Fruit fly (Drosophila melanogaster): ENCODE results near the gene CCT2.
A peak's percentile ranks its signal among the peaks of the same experiment; 100 is the strongest.

The CCT2 gene

DNA sequence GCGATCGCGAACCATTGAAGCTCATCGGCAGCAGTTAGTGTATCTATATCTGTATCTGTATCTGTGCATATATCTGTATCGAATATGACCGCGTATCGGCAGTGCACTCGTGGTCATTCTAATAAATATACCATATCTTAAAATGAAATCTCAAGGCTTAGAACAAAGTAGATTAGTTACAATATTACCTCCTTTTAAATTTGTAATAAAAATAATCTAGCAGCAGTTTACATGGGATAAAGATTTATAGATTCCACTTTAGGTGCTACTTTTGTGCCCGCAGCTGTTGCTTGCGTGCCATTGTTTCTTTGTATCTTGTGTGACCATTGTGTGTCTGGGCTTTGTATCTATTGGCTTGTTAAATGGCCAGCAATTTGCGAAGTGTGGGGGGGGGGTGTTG is 29.2 kb upstream of the CCT2 start (continued):
- TF ChIP-seq gsb-n (tag; optimal IDR thresholded peaks at IDR 0.05) (peak; percentile 55), sisA (GFP tag; IDR thresholded peaks at IDR 0.05) (peak; percentile 66), CG4617 (GFP tag; optimal IDR thresholded peaks at IDR 0.05; ENCODE audit: borderline replicate concordance) (peak; percentile 13), Atf3 (GFP tag; optimal IDR thresholded peaks at IDR 0.05) (peak; percentile 8), sob (GFP tag; IDR thresholded peaks at IDR 0.05) (peak; percentile 69), Dbx (GFP tag; IDR thresholded peaks at IDR 0.05) (no peak), kni (GFP tag; optimal IDR thresholded peaks at IDR 0.05) (no peak), tin (GFP tag; optimal IDR thresholded peaks at IDR 0.05) (peak; percentile 52), CG9215 (GFP tag; IDR thresholded peaks at IDR 0.05) (no peak), CG1602 (GFP tag; optimal IDR thresholded peaks at IDR 0.05) (peak; percentile 38), lola (GFP tag; optimal IDR thresholded peaks at IDR 0.05) (peak in 1 of 3 experiments; percentile 47), CG10366 (GFP tag; IDR thresholded peaks at IDR 0.05) (peak; percentile 81), chif (GFP tag; optimal IDR thresholded peaks at IDR 0.05) (peak; percentile 48 to 66), CG8765 (GFP tag; IDR thresholded peaks at IDR 0.05) (no peak), emc (GFP tag; optimal IDR thresholded peaks at IDR 0.05) (no peak), hkb (optimal IDR thresholded peaks at IDR 0.05) (no peak), hkb (GFP tag; IDR thresholded peaks at IDR 0.05) (peak; percentile 87), CG17359 (tag; optimal IDR thresholded peaks at IDR 0.05) (peak; percentile 87), CG3281 (GFP tag; optimal IDR thresholded peaks at IDR 0.05) (no peak), CG17186 (GFP tag; optimal IDR thresholded peaks at IDR 0.05) (no peak), CG12942 (GFP tag; optimal IDR thresholded peaks at IDR 0.05) (peak; percentile 55), CG10654 (GFP tag; optimal IDR thresholded peaks at IDR 0.05) (peak; percentile 58), CG6791 (GFP tag; IDR thresholded peaks at IDR 0.05; ENCODE audit: partially characterized antibody) (no peak), grau (tag; optimal IDR thresholded peaks at IDR 0.05) (peak; percentile 82), CG6854 (GFP tag; optimal IDR thresholded peaks at IDR 0.05) (peak; percentile 64), Dll (GFP tag; IDR thresholded peaks at IDR 0.05; ENCODE audit: partially characterized antibody) (no peak), CG17802 (tag; optimal IDR thresholded peaks at IDR 0.05) (peak; percentile 46), MTF-1 (GFP tag; optimal IDR thresholded peaks at IDR 0.05; ENCODE audit: borderline replicate concordance) (peak; percentile 22), CG17612 (GFP tag; IDR thresholded peaks at IDR 0.05) (no peak), CG2678 (tag; optimal IDR thresholded peaks at IDR 0.05) (peak; percentile 87), CG13424 (tag; optimal IDR thresholded peaks at IDR 0.05) (peak; percentile 85), CG8924 (tag; optimal IDR thresholded peaks at IDR 0.05) (peak; percentile 86), CG42726 (GFP tag; IDR thresholded peaks at IDR 0.05; ENCODE audit: partially characterized antibody) (no peak), CG4730 (GFP tag; IDR thresholded peaks at IDR 0.05) (peak; percentile 43; the same call in 1 of the 2 replicates), CG10431 (GFP tag; optimal IDR thresholded peaks at IDR 0.05) (no peak), Optix (GFP tag; IDR thresholded peaks at IDR 0.05) (0 out of 3 replicates have a peak, but pooled peaks have one; percentile 36), CG2875 (GFP tag; optimal IDR thresholded peaks at IDR 0.05) (peak; percentile 59), CG7963 (GFP tag; IDR thresholded peaks at IDR 0.05; ENCODE audit: partially characterized antibody) (no peak), prd (optimal IDR thresholded peaks at IDR 0.05) (no peak), prd (GFP tag; IDR thresholded peaks at IDR 0.05) (peak; percentile 63), gsb (GFP tag; IDR thresholded peaks at IDR 0.05) (peak; percentile 64), bab2 (GFP tag; optimal IDR thresholded peaks at IDR 0.05) (peak; percentile 27), Camta (GFP tag; optimal IDR thresholded peaks at IDR 0.05) (peak; percentile 52), exex (tag; optimal IDR thresholded peaks at IDR 0.05) (no peak), gce (GFP tag; IDR thresholded peaks at IDR 0.05) (peak; percentile 46; the same call in 1 of the 3 replicates), CG12104 (GFP tag; optimal IDR thresholded peaks at IDR 0.05) (peak; percentile 54), ap (GFP tag; IDR thresholded peaks at IDR 0.05) (peak; percentile 68), HHEX (GFP tag; optimal IDR thresholded peaks at IDR 0.05) (peak; percentile 63), CG14667 (GFP tag; IDR thresholded peaks at IDR 0.05) (peak; percentile 59), CG3407 (GFP tag; optimal IDR thresholded peaks at IDR 0.05) (peak; percentile 57), ems (GFP tag; optimal IDR thresholded peaks at IDR 0.05) (peak; percentile 61)
